Worm (Caenorhabditis elegans) whole organism, L2 larva: ENCODE data around the gene mccc-2.

ENCODE experiments used
- ama-1 ChIP-seq: fragments of 150-350 bp; optimal IDR thresholded peaks from 2 replicates; lab custom pipeline; 2018; ENCODE audit warnings: inconsistent platforms
- blmp-1 ChIP-seq: sonication (generic microtip); optimal IDR thresholded peaks from 2 replicates; lab custom pipeline; 2017; ENCODE audit warnings: missing genetic modification characterization, mild to moderate bottlenecking, missing compliant biosample characterization, antibody characterized with exemption, moderate library complexity; ENCODE audit not compliant: insufficient read depth
- egl-27 ChIP-seq: sonication (generic microtip); optimal IDR thresholded peaks from 3 replicates; lab custom pipeline; 2017; ENCODE audit warnings: missing biosample characterization, missing genetic modification reagents, missing genetic modification characterization
- gmeb-1 ChIP-seq: fragments of 150-350 bp; optimal IDR thresholded peaks from 2 replicates; lab custom pipeline; 2014; ENCODE audit warnings: missing biosample characterization, missing genetic modification characterization
- nhr-77 ChIP-seq: fragments of 150-350 bp; optimal IDR thresholded peaks from 2 replicates; lab custom pipeline; 2014; ENCODE audit warnings: missing biosample characterization, missing genetic modification characterization
- ztf-4 ChIP-seq: fragments of 150-350 bp; optimal IDR thresholded peaks from 2 replicates; lab custom pipeline; 2014; ENCODE audit warnings: missing biosample characterization, missing genetic modification characterization

DNA sequence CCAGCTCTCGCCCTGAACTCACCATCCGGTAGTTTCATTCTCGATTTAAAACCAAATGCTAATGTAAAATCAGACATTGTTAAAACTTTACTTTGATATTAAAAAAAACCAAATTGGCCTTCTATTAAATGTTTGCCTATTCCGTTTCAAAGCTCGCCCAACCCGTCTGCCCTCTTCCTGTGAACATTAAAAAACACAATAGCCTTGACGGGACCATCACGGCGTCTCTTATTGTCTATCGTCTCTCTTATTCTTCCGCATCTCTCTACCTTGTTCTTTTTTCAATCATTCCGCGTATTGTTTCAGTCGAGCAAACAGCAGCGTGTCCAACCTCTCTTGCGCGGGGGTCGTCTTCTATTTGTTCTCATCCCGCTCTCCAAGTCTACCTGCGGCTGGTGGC, 25.5 kb upstream of the mccc-2 start, which contains the start of gene ZK512.1:
- TF ChIP-seq ztf-4 (tag; lab: Kevin White, UChicago) = no peak
- TF ChIP-seq ama-1 (lab: Kevin White, UChicago) = no peak
- TF ChIP-seq egl-27 = no peak
- no peak for TF ChIP-seq gmeb-1 (tag; lab: Kevin White, UChicago)
- no peak for TF ChIP-seq nhr-77 (tag; lab: Kevin White, UChicago)
- no peak for TF ChIP-seq blmp-1 (tag; lab: Kevin White, UChicago)
